Fruit fly (Drosophila melanogaster): ENCODE data around the gene CG31883.

DNA sequence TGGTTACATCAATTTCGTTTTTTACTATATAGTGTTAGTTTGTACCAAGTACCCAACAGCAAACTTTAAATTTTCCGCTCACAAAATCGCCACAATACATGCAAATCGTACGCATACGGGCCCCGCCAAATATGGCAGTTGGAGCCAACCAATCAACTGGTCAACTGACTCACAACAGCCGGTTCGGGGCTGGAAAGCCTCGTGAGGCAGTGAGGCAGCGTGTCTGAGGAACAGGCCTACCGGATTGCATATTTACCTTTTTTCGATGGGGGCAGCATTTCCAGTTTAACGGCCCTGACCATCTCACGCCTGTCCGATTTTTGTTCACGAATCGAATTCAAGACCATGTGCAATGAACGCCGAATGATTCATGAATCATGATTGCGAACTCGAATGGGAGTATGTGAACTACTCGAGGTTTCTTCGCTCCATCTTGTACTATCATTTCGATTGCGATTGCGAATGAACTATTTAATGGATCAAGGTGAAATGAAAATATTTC is 21.7 kb upstream of the CG31883 start:
- TF ChIP-seq CTCF (optimal IDR thresholded peaks at IDR 0.05) = no peak
- TF ChIP-seq CG8478 (optimal IDR thresholded peaks at IDR 0.05) = no peak

Measured in S2 (cell line).